Worm (Caenorhabditis elegans): ENCODE measurements around the gene ccep-97.

The ccep-97 gene

ce11 chrV:4767537-4767936, 50.9 kb downstream of the ccep-97 start:
- peak; percentile 94 for TF ChIP-seq hsf-1 (GFP tag; IDR thresholded peaks at IDR 0.05)

- no peak for TF ChIP-seq K12H6.12 (tag; optimal IDR thresholded peaks at IDR 0.05)
- TF ChIP-seq nfya-1 (tag; optimal IDR thresholded peaks at IDR 0.05; ENCODE audit: borderline replicate concordance, insufficient read depth): no peak
- TF ChIP-seq let-526 (GFP tag; IDR thresholded peaks at IDR 0.05): no peak
- TF ChIP-seq attf-5 (GFP tag; optimal IDR thresholded peaks at IDR 0.05): no peak
- TF ChIP-seq nhr-179 (tag; optimal IDR thresholded peaks at IDR 0.05): no peak
- no peak for TF ChIP-seq Y53G8AR.9 (GFP tag; conservative IDR thresholded peaks at IDR 0.05)
- TF ChIP-seq B0019.2 (GFP tag; conservative IDR thresholded peaks at IDR 0.05): no peak
- no peak for TF ChIP-seq F22D6.2 (tag; optimal IDR thresholded peaks at IDR 0.05)
- no peak for TF ChIP-seq snpc-3.4 (tag; optimal IDR thresholded peaks at IDR 0.05)
- TF ChIP-seq aptf-3 (GFP tag; IDR thresholded peaks at IDR 0.05): no peak
- TF ChIP-seq B0035.1 (tag; optimal IDR thresholded peaks at IDR 0.05): no peak
These were observed 52.0 kb downstream of the ccep-97 start, which contains the start of gene C18G1.8 for ce11 chrV:4766501-4766900. C18G1.8 (minus strand) TSS chrV:4766601.

All from whole organism, young adult.